Fruit fly (Drosophila melanogaster) whole organism: ENCODE results near the gene Cpr97Ea.

Experiments used
- CG8478 ChIP-seq: fragments of >200 bp; optimal IDR thresholded peaks from 2 replicates; lab custom pipeline; 2018; ENCODE audit warnings: inconsistent platforms
- Dll ChIP-seq: fragments of >200 bp; optimal IDR thresholded peaks from 2 replicates; lab custom pipeline; 2017
- EcR ChIP-seq, 2 experiments: fragments of >200 bp; optimal IDR thresholded peaks; 2 replicates each; lab custom pipeline; 2017; ENCODE audit warnings: missing biosample characterization in 2 of 2, missing genetic modification characterization in 2 of 2, missing genetic modification reagents in 2 of 2
- pan ChIP-seq: fragments of >200 bp; optimal IDR thresholded peaks from 2 replicates; lab custom pipeline; 2017
- psq ChIP-seq: fragments of >200 bp; optimal IDR thresholded peaks from 2 replicates; lab custom pipeline; 2017
- usp ChIP-seq: fragments of >200 bp; optimal IDR thresholded peaks from 2 replicates; lab custom pipeline; 2017; ENCODE audit warnings: missing biosample characterization, missing genetic modification characterization, mixed read lengths

The Cpr97Ea gene

dm6 chr3R:27064099-27064498 lies 23.5 kb downstream of the Cpr97Ea start, which contains the start of gene Nep5:
TSS of gene Nep5 (minus strand) at chr3R:27064199.
- TF ChIP-seq usp (no peak), Dll (lab: Kevin White, UChicago) (no peak), pan (lab: Kevin White, UChicago) (no peak), psq (no peak), CG8478 (lab: Kevin White, UChicago) (no peak), EcR (GFP tag; optimal IDR thresholded peaks at IDR 0.05; lab: Kevin White, UChicago) (no peak)

- TF ChIP-seq usp (no peak), EcR (GFP tag; optimal IDR thresholded peaks at IDR 0.05; lab: Kevin White, UChicago) (no peak), pan (lab: Kevin White, UChicago) (no peak), CG8478 (lab: Kevin White, UChicago) (no peak), psq (no peak), Dll (lab: Kevin White, UChicago) (no peak)
Measured at dm6 chr3R:27061916-27062315, 25.7 kb downstream of the Cpr97Ea start, which contains the start of gene CG34292. TSS of gene CG34292 (plus strand) at chr3R:27062216.

dm6 chr3R:27056152-27056551 lies 31.4 kb downstream of the Cpr97Ea start:
- TF ChIP-seq pan (lab: Kevin White, UChicago) = no peak
- no peak for TF ChIP-seq EcR (GFP tag; optimal IDR thresholded peaks at IDR 0.05; lab: Kevin White, UChicago)
- no peak for TF ChIP-seq Dll (lab: Kevin White, UChicago)
- no peak for TF ChIP-seq usp
- no peak for TF ChIP-seq CG8478 (lab: Kevin White, UChicago)
- TF ChIP-seq psq = no peak

dm6 chr3R:27049549-27049948 lies 38.0 kb downstream of the Cpr97Ea start:
- TF ChIP-seq Dll (lab: Kevin White, UChicago) = no peak
- TF ChIP-seq usp = no peak
- TF ChIP-seq CG8478 (lab: Kevin White, UChicago) = no peak
- no peak for TF ChIP-seq psq
- TF ChIP-seq EcR (GFP tag; optimal IDR thresholded peaks at IDR 0.05; lab: Kevin White, UChicago) = no peak
- no peak for TF ChIP-seq pan (lab: Kevin White, UChicago)

dm6 chr3R:27048561-27049270 lies 38.9 kb downstream of the Cpr97Ea start, which contains the start of gene TwdlT:
TSS of gene TwdlT (plus strand) at chr3R:27049220.
- TF ChIP-seq pan (lab: Kevin White, UChicago) (no peak), Dll (lab: Kevin White, UChicago) (no peak), usp (no peak), psq (no peak), EcR (GFP tag; optimal IDR thresholded peaks at IDR 0.05; lab: Kevin White, UChicago) (no peak), CG8478 (lab: Kevin White, UChicago) (no peak)

dm6 chr3R:27040044-27040443 lies 47.5 kb downstream of the Cpr97Ea start:
- TF ChIP-seq pan (lab: Kevin White, UChicago) = no peak
- TF ChIP-seq usp = no peak
- no peak for TF ChIP-seq EcR (GFP tag; optimal IDR thresholded peaks at IDR 0.05; lab: Kevin White, UChicago)
- no peak for TF ChIP-seq CG8478 (lab: Kevin White, UChicago)
- no peak for TF ChIP-seq psq
- no peak for TF ChIP-seq Dll (lab: Kevin White, UChicago)

dm6 chr3R:27033935-27034334 lies 53.6 kb downstream of the Cpr97Ea start:
- TF ChIP-seq usp (no peak), pan (lab: Kevin White, UChicago) (no peak), psq (no peak), Dll (lab: Kevin White, UChicago) (no peak), CG8478 (lab: Kevin White, UChicago) (no peak), EcR (GFP tag; optimal IDR thresholded peaks at IDR 0.05; lab: Kevin White, UChicago) (no peak)
